Fruit fly (Drosophila melanogaster): ENCODE results near the gene CG45089.

Gene CG45089

dm6 chrX:7873172-7873930 is 20.2 kb downstream of the CG45089 start, which contains the start of gene dec:
dec (minus strand) TSS chrX:7873222.
- TF ChIP-seq CG17801 (GFP tag; optimal IDR thresholded peaks at IDR 0.05; ENCODE audit: partially characterized antibody): peak; percentile 74

- no peak for TF ChIP-seq CG17801 (GFP tag; optimal IDR thresholded peaks at IDR 0.05; ENCODE audit: partially characterized antibody)
These were observed 26.7 kb downstream of the CG45089 start, which contains the start of gene Ir7b for dm6 chrX:7866868-7867267. Ir7b (minus strand) TSS chrX:7866968.

dm6 chrX:7857873-7858272 is 35.7 kb downstream of the CG45089 start, which contains the start of gene CG1409:
CG1409 (plus strand) TSS chrX:7858173.
- no peak for TF ChIP-seq CG17801 (GFP tag; optimal IDR thresholded peaks at IDR 0.05; ENCODE audit: partially characterized antibody)

dm6 chrX:7854144-7854543 is 39.5 kb downstream of the CG45089 start, which contains the start of gene CG10920:
CG10920 (minus strand) TSS chrX:7854244.
- no peak for TF ChIP-seq CG17801 (GFP tag; optimal IDR thresholded peaks at IDR 0.05; ENCODE audit: partially characterized antibody)
